Worm (Caenorhabditis elegans) whole organism, L4 larva: ENCODE results near the gene E04F6.4.

Experiments used
- arid-1 ChIP-seq: fragments of 200-800 bp; sonication (Bioruptor generic); conservative IDR thresholded peaks from 2 replicates; pipeline ENCODE4 v1.3.6; 2022; ENCODE audit warnings: missing genetic modification reagents, missing genetic modification characterization, missing compliant biosample characterization
- ceh-28 ChIP-seq: fragments of 150-350 bp; optimal IDR thresholded peaks from 2 replicates; lab custom pipeline; 2014; ENCODE audit warnings: missing biosample characterization, missing genetic modification reagents, missing genetic modification characterization
- dmd-9 ChIP-seq: fragments of 200-800 bp; sonication (Bioruptor generic); IDR thresholded peaks from 2 replicates; pipeline ENCODE4 v1.3.6; 2022; ENCODE audit warnings: missing genetic modification reagents, missing genetic modification characterization, missing compliant biosample characterization
- hlh-30 ChIP-seq: sonication (generic microtip); optimal IDR thresholded peaks from 2 replicates; lab custom pipeline; 2017; ENCODE audit warnings: antibody characterized with exemption, mild to moderate bottlenecking, missing genetic modification characterization, missing compliant biosample characterization; ENCODE audit not compliant: insufficient read depth
- lin-39 ChIP-seq: fragments of 150-350 bp; optimal IDR thresholded peaks from 2 replicates; lab custom pipeline; 2014; ENCODE audit warnings: missing biosample characterization, missing genetic modification reagents, missing genetic modification characterization
- lir-3 ChIP-seq: sonication (generic microtip); optimal IDR thresholded peaks from 2 replicates; lab custom pipeline; 2016; ENCODE audit warnings: mild to moderate bottlenecking, missing genetic modification characterization, missing compliant biosample characterization
- madf-9 ChIP-seq: fragments of 200-800 bp; sonication (Bioruptor generic); conservative IDR thresholded peaks from 2 replicates; pipeline ENCODE4 v1.3.6; 2022; ENCODE audit warnings: missing genetic modification reagents, missing genetic modification characterization, missing compliant biosample characterization
- mdl-1 ChIP-seq, 2 experiments: fragments of 150-350 bp in 1 of 2; sonication (generic microtip) in 1 of 2; optimal IDR thresholded peaks; 2 replicates each; lab custom pipeline; 2014 to 2017; ENCODE audit warnings: missing biosample characterization in 2 of 2, missing genetic modification characterization in 2 of 2
- nhr-28 ChIP-seq: fragments of 150-350 bp; optimal IDR thresholded peaks from 2 replicates; lab custom pipeline; 2014; ENCODE audit warnings: missing biosample characterization, missing genetic modification characterization
- nhr-6 ChIP-seq: fragments of 150-350 bp; optimal IDR thresholded peaks from 2 replicates; lab custom pipeline; 2014; ENCODE audit warnings: missing biosample characterization, missing genetic modification characterization
- saeg-2 ChIP-seq: fragments of 200-800 bp; sonication (Bioruptor generic); IDR thresholded peaks from 2 replicates; pipeline ENCODE4 v1.3.6; 2022; ENCODE audit warnings: missing genetic modification reagents, missing genetic modification characterization, missing compliant biosample characterization
- set-16 ChIP-seq: fragments of 200-800 bp; sonication (Bioruptor generic); IDR thresholded peaks from 2 replicates; pipeline ENCODE4 v1.3.6; 2022; ENCODE audit warnings: missing genetic modification reagents, missing genetic modification characterization, missing compliant biosample characterization
- spr-3 ChIP-seq: fragments of 200-800 bp; sonication (Bioruptor generic); optimal IDR thresholded peaks from 2 replicates; lab custom pipeline; 2018; ENCODE audit warnings: mild to moderate bottlenecking, missing genetic modification characterization, missing compliant biosample characterization

DNA sequence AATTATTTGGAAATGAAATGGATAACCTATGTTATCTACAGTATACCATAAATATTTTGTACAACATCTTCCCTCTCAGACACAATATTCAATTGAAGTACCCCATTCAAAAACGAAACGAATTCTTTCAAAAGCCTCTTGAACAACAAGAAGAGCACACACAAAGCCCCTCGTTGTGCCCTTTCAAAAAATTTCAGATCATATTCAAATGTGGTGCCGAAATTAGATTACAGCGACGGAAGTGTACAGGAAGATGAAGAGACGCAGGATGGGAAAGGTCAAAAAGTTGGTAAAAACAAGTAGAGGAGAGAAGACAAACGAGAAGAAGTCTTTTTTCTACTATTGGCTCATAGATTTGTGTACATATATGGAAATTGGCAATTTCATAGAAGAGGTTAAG is 13.1 kb upstream of the E04F6.4 start:
- TF ChIP-seq set-16 (GFP tag; lab: Robert Waterston, UW) (no peak), saeg-2 (no peak), arid-1 (GFP tag; lab: Robert Waterston, UW) (no peak), lir-3 (tag; lab: Kevin White, UChicago) (no peak), nhr-6 (no peak), mdl-1 (tag; optimal IDR thresholded peaks at IDR 0.05; lab: Kevin White, UChicago) (no peak), ceh-28 (tag; lab: Kevin White, UChicago) (no peak), hlh-30 (tag; lab: Kevin White, UChicago) (no peak), dmd-9 (GFP tag; lab: Robert Waterston, UW) (no peak), madf-9 (GFP tag; lab: Robert Waterston, UW) (no peak), lin-39 (no peak), nhr-28 (tag; lab: Kevin White, UChicago) (no peak), spr-3 (GFP tag; lab: Kevin White, UChicago) (no peak)
